Fruit fly (Drosophila melanogaster): Measurements from ENCODE around the gene orb2.
A peak's percentile ranks its signal among the peaks of the same experiment; 100 is the strongest.

Gene orb2

dm6 chr3L:8985848-8986320 is 31.6 kb upstream of the orb2 start, which contains the start of gene Galk (continued):
- TF ChIP-seq CG16779 (GFP tag; IDR thresholded peaks at IDR 0.05) = peak; percentile 86
- TF ChIP-seq lov (optimal IDR thresholded peaks at IDR 0.05) = no peak
- 0 out of 3 replicates have a peak, but pooled peaks have one; percentile 57 for TF ChIP-seq lov (GFP tag; IDR thresholded peaks at IDR 0.05)
- TF ChIP-seq CG14860 (GFP tag; IDR thresholded peaks at IDR 0.05; ENCODE audit: partially characterized antibody) = no peak
- TF ChIP-seq CoRest (tag; optimal IDR thresholded peaks at IDR 0.05) = no peak
- no peak for TF ChIP-seq CG5245 (GFP tag; optimal IDR thresholded peaks at IDR 0.05)
- peak; percentile 50 for TF ChIP-seq bcd (GFP tag; optimal IDR thresholded peaks at IDR 0.05)
- peak; percentile 39 for TF ChIP-seq CG4820 (GFP tag; optimal IDR thresholded peaks at IDR 0.05)
- TF ChIP-seq E2f2 (GFP tag; IDR thresholded peaks at IDR 0.05) = no peak
- peak; percentile 63 for TF ChIP-seq H2.0 (GFP tag; IDR thresholded peaks at IDR 0.05)
- peak; percentile 55 for TF ChIP-seq CG17359 (tag; optimal IDR thresholded peaks at IDR 0.05)
- TF ChIP-seq Opbp (GFP tag; IDR thresholded peaks at IDR 0.05; ENCODE audit: partially characterized antibody) = no peak
- no peak for TF ChIP-seq CG6175 (GFP tag; IDR thresholded peaks at IDR 0.05)
- TF ChIP-seq HHEX (GFP tag; optimal IDR thresholded peaks at IDR 0.05) = peak; percentile 63
- no peak for TF ChIP-seq Lim3 (GFP tag; IDR thresholded peaks at IDR 0.05)
- TF ChIP-seq gem (tag; optimal IDR thresholded peaks at IDR 0.05) = no peak
- TF ChIP-seq Optix (GFP tag; IDR thresholded peaks at IDR 0.05) = peak; percentile 49; the same call in 1 of the 3 replicates
- peak; percentile 94 for TF ChIP-seq Med (GFP tag)
- TF ChIP-seq Mes4 (GFP tag; optimal IDR thresholded peaks at IDR 0.05) = no peak
- TF ChIP-seq CG9797 (GFP tag; optimal IDR thresholded peaks at IDR 0.05) = no peak
- TF ChIP-seq Dek (tag; optimal IDR thresholded peaks at IDR 0.05) = peak; percentile 43
- TF ChIP-seq lola (GFP tag; optimal IDR thresholded peaks at IDR 0.05) = no peak
- no peak for TF ChIP-seq ro (GFP tag; IDR thresholded peaks at IDR 0.05)
- no peak for TF ChIP-seq CG8290 (GFP tag; optimal IDR thresholded peaks at IDR 0.05)
- peak in 1 of 2 experiments; percentile 93 for TF ChIP-seq CG8290 (tag; optimal IDR thresholded peaks at IDR 0.05)
- TF ChIP-seq Taf1 (GFP tag; IDR thresholded peaks at IDR 0.05) = peak; percentile 79
- peak; percentile 79 for TF ChIP-seq sug (tag; optimal IDR thresholded peaks at IDR 0.05)
- no peak for TF ChIP-seq CG16813 (GFP tag; IDR thresholded peaks at IDR 0.05; ENCODE audit: partially characterized antibody)
- TF ChIP-seq eyg (GFP tag; optimal IDR thresholded peaks at IDR 0.05) = no peak
- TF ChIP-seq CG4360 (GFP tag; IDR thresholded peaks at IDR 0.05) = no peak
- TF ChIP-seq CG10267 (tag; optimal IDR thresholded peaks at IDR 0.05) = no peak
- TF ChIP-seq wdn (GFP tag; IDR thresholded peaks at IDR 0.05) = peak; percentile 68
- TF ChIP-seq Sox102F (GFP tag; optimal IDR thresholded peaks at IDR 0.05) = no peak
- peak; percentile 62 for TF ChIP-seq CG12219 (GFP tag; optimal IDR thresholded peaks at IDR 0.05)
- TF ChIP-seq CG7928 (GFP tag; optimal IDR thresholded peaks at IDR 0.05) = no peak
- TF ChIP-seq Nf-YB (GFP tag; optimal IDR thresholded peaks at IDR 0.05) = no peak
- peak; percentile 50 for TF ChIP-seq CG32772 (GFP tag; IDR thresholded peaks at IDR 0.05)
- TF ChIP-seq pzg (GFP tag; optimal IDR thresholded peaks at IDR 0.05) = no peak
- peak; percentile 5 for TF ChIP-seq CG3163 (GFP tag; optimal IDR thresholded peaks at IDR 0.05)
- TF ChIP-seq Sry-β (GFP tag; optimal IDR thresholded peaks at IDR 0.05) = no peak
- no peak for TF ChIP-seq CG8478 (optimal IDR thresholded peaks at IDR 0.05)
- peak; percentile 48 for TF ChIP-seq Oaz (GFP tag; IDR thresholded peaks at IDR 0.05)
- no peak for TF ChIP-seq Hmx (GFP tag; optimal IDR thresholded peaks at IDR 0.05)
- TF ChIP-seq scrt (GFP tag; optimal IDR thresholded peaks at IDR 0.05) = peak; percentile 42
- TF ChIP-seq nau (GFP tag; optimal IDR thresholded peaks at IDR 0.05) = no peak
- no peak for TF ChIP-seq CG8089 (GFP tag; optimal IDR thresholded peaks at IDR 0.05)
- TF ChIP-seq phol (tag; optimal IDR thresholded peaks at IDR 0.05) = no peak
- TF ChIP-seq Kr (GFP tag; optimal IDR thresholded peaks at IDR 0.05) = no peak
- no peak for TF ChIP-seq psq (GFP tag; optimal IDR thresholded peaks at IDR 0.05)
- TF ChIP-seq CG8924 (tag; optimal IDR thresholded peaks at IDR 0.05) = peak; percentile 42
- TF ChIP-seq tll (GFP tag; optimal IDR thresholded peaks at IDR 0.05) = no peak

All from whole organism, embryonic.